Worm (Caenorhabditis elegans): ENCODE measurements around the gene cyp-35B3.

DNA sequence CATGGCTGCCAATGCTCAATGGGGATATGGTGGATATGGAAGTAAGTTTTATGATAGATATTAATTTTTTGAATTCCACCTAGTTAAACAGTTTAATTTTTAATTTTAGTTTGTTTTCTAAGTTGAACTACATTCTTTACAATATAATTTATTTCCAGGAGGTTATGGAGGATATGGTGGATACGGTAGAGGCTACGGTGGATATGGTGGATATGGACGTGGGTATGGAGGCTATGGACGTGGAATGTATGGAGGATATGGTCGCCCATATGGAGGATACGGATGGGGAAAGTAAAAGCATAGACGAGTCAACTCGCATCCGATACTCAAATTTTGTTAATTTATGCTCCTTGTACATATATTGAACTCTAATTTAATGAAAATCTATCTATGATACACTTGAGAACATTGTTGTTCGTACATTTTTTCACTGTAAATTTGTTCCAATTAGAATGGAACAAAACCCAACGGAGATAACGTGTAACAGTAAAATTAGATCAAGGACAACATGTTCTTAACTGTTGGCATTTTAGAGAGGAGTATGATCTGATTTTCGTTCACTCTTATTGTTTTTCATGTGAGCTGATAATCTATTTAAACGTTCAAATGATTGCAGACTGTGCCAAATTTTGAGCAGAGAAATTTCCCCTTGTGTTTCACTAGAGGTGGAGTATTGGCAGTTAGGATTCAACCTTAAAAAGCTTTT, 35.2 kb downstream of the cyp-35B3 start:
- TF ChIP-seq hnd-1 (tag; optimal IDR thresholded peaks at IDR 0.05) (no peak), ama-1 (optimal IDR thresholded peaks at IDR 0.05) (no peak), ceh-36 (tag; optimal IDR thresholded peaks at IDR 0.05) (no peak), hmbx-1 (tag; optimal IDR thresholded peaks at IDR 0.05) (no peak), flt-1 (GFP tag; IDR thresholded peaks at IDR 0.05) (no peak), B0310.2 (tag; optimal IDR thresholded peaks at IDR 0.05) (no peak), tra-4 (tag; optimal IDR thresholded peaks at IDR 0.05) (no peak), F13C5.2 (tag; optimal IDR thresholded peaks at IDR 0.05) (no peak), ets-7 (tag; optimal IDR thresholded peaks at IDR 0.05) (no peak), ceh-13 (GFP tag; optimal IDR thresholded peaks at IDR 0.05) (no peak), aly-1 (tag; optimal IDR thresholded peaks at IDR 0.05) (no peak), tbx-11 (GFP tag; IDR thresholded peaks at IDR 0.05) (no peak)
